Worm (Caenorhabditis elegans) whole organism, young adult: ENCODE results near the gene Y41G9A.5.
A peak's percentile ranks its signal among the peaks of the same experiment; 100 is the strongest.

Experiments used
- C17E4.6 ChIP-seq: fragments of 200-800 bp; sonication (Bioruptor generic); IDR thresholded peaks from 2 replicates; pipeline ENCODE4 v1.3.6; 2022; ENCODE audit warnings: missing genetic modification reagents, missing genetic modification characterization, missing compliant biosample characterization
- T26A5.8 ChIP-seq: sonication (generic microtip); optimal IDR thresholded peaks from 2 replicates; lab custom pipeline; 2016; ENCODE audit warnings: missing genetic modification characterization, missing compliant biosample characterization
- Y56A3A.18 ChIP-seq: fragments of 200-800 bp; sonication (Bioruptor generic); IDR thresholded peaks from 2 replicates; pipeline ENCODE4 v1.3.6; 2022; ENCODE audit warnings: missing genetic modification reagents, missing genetic modification characterization, missing compliant biosample characterization
- Y67H2A.10 ChIP-seq: fragments of 200-800 bp; sonication (Bioruptor generic); conservative IDR thresholded peaks from 2 replicates; pipeline ENCODE4 v1.3.6; 2022; ENCODE audit warnings: missing genetic modification reagents, missing genetic modification characterization, missing compliant biosample characterization
- Y95B8A.8 ChIP-seq: fragments of 200-800 bp; sonication (Bioruptor generic); IDR thresholded peaks from 2 replicates; pipeline ENCODE4 v1.3.6; 2022; ENCODE audit warnings: missing genetic modification reagents, missing genetic modification characterization, missing compliant biosample characterization
- akir-1 ChIP-seq: fragments of 200-800 bp; sonication (Bioruptor generic); optimal IDR thresholded peaks from 2 replicates; lab custom pipeline; 2018; ENCODE audit warnings: mild to moderate bottlenecking, missing genetic modification characterization, moderate library complexity, missing compliant biosample characterization
- aptf-3 ChIP-seq: fragments of 200-800 bp; sonication (Bioruptor generic); IDR thresholded peaks from 2 replicates; pipeline ENCODE4 v1.3.6; 2022; ENCODE audit warnings: missing genetic modification characterization, missing compliant biosample characterization
- attf-3 ChIP-seq: fragments of 200-800 bp; sonication (Bioruptor generic); conservative IDR thresholded peaks from 2 replicates; pipeline ENCODE4 v1.3.6; 2022; ENCODE audit warnings: missing genetic modification reagents, missing genetic modification characterization, missing compliant biosample characterization
- attf-6 ChIP-seq: fragments of 200-800 bp; sonication (Bioruptor generic); IDR thresholded peaks from 2 replicates; pipeline ENCODE4 v1.3.6; 2022; ENCODE audit warnings: missing genetic modification reagents, missing genetic modification characterization, missing compliant biosample characterization
- cebp-1 ChIP-seq, 2 experiments: fragments of 200-800 bp in 1 of 2; sonication (Bioruptor generic) in 1 of 2; sonication (generic microtip) in 1 of 2; IDR thresholded peaks in 1 of 2; optimal IDR thresholded peaks in 1 of 2; 2 replicates each; pipeline versions ENCODE4 v1.3.6 to Lab custom; 2017 to 2022; ENCODE audit warnings: missing compliant biosample characterization in 2 of 2, missing genetic modification characterization in 2 of 2, mild to moderate bottlenecking in 1 of 2, missing genetic modification reagents in 1 of 2, moderate library complexity in 1 of 2
- ceh-40 ChIP-seq: fragments of 200-800 bp; sonication (Bioruptor generic); IDR thresholded peaks from 2 replicates; pipeline ENCODE4 v1.3.6; 2022; ENCODE audit warnings: missing genetic modification characterization, missing compliant biosample characterization
- dox-1 ChIP-seq: fragments of 200-800 bp; sonication (Bioruptor generic); IDR thresholded peaks from 2 replicates; pipeline ENCODE4 v1.3.6; 2022; ENCODE audit warnings: missing genetic modification reagents, missing genetic modification characterization, missing compliant biosample characterization
- egrh-3 ChIP-seq: fragments of 200-800 bp; sonication (Bioruptor generic); IDR thresholded peaks from 2 replicates; pipeline ENCODE4 v1.3.6; 2022; ENCODE audit warnings: missing genetic modification reagents, missing genetic modification characterization, missing compliant biosample characterization
- ekl-4 ChIP-seq: fragments of 200-800 bp; sonication (Bioruptor generic); IDR thresholded peaks from 2 replicates; pipeline ENCODE4 v1.3.6; 2022; ENCODE audit warnings: missing genetic modification reagents, missing genetic modification characterization, missing compliant biosample characterization
- hlh-12 ChIP-seq: sonication (generic microtip); optimal IDR thresholded peaks from 2 replicates; lab custom pipeline; 2016; ENCODE audit warnings: missing genetic modification characterization, missing compliant biosample characterization
- hmg-1.2 ChIP-seq: fragments of 200-800 bp; sonication (Bioruptor generic); IDR thresholded peaks from 2 replicates; pipeline ENCODE4 v1.3.6; 2022; ENCODE audit warnings: missing genetic modification reagents, missing genetic modification characterization, missing compliant biosample characterization
- hmg-20 ChIP-seq: fragments of 200-800 bp; sonication (Bioruptor generic); IDR thresholded peaks from 2 replicates; pipeline ENCODE4 v1.3.6; 2022; ENCODE audit warnings: missing genetic modification reagents, missing genetic modification characterization, missing compliant biosample characterization
- mel-28 ChIP-seq: sonication (generic microtip); optimal IDR thresholded peaks from 2 replicates; lab custom pipeline; 2016; ENCODE audit warnings: borderline replicate concordance, mild to moderate bottlenecking, missing genetic modification characterization, missing compliant biosample characterization
- nfya-1 ChIP-seq: sonication (generic microtip); optimal IDR thresholded peaks from 2 replicates; lab custom pipeline; 2017; ENCODE audit warnings: antibody characterized with exemption, missing compliant biosample characterization, missing genetic modification characterization, borderline replicate concordance; ENCODE audit not compliant: insufficient read depth
- nhr-80 ChIP-seq: sonication (generic microtip); optimal IDR thresholded peaks from 2 replicates; lab custom pipeline; 2016; ENCODE audit warnings: missing genetic modification characterization, missing compliant biosample characterization
- rcor-1 ChIP-seq: fragments of 200-800 bp; sonication (Bioruptor generic); IDR thresholded peaks from 2 replicates; pipeline ENCODE4 v1.3.6; 2022; ENCODE audit warnings: missing genetic modification reagents, missing genetic modification characterization, missing compliant biosample characterization
- rec-8 ChIP-seq, 2 experiments: sonication (generic microtip); optimal IDR thresholded peaks; 2 replicates each; lab custom pipeline; 2016; ENCODE audit warnings: mild to moderate bottlenecking in 2 of 2, missing genetic modification characterization in 2 of 2, missing genetic modification reagents in 2 of 2, missing genotype in 2 of 2, missing biosample characterization in 1 of 2, missing compliant biosample characterization in 1 of 2, moderate library complexity in 1 of 2
- rpc-1 ChIP-seq, 2 experiments: fragments of 150-350 bp in 1 of 2; sonication (generic microtip) in 1 of 2; optimal IDR thresholded peaks; 2 replicates each; lab custom pipeline; 2014 to 2018; ENCODE audit warnings: missing biosample characterization in 1 of 2, missing genetic modification characterization in 1 of 2, missing genetic modification reagents in 1 of 2, missing genotype in 1 of 2
- snpc-1.1 ChIP-seq: sonication (generic microtip); optimal IDR thresholded peaks from 2 replicates; lab custom pipeline; 2017; ENCODE audit warnings: missing genetic modification characterization, mild to moderate bottlenecking, missing compliant biosample characterization, antibody characterized with exemption, moderate library complexity, missing genotype, missing genetic modification reagents; ENCODE audit not compliant: insufficient read depth
- snpc-3.4 ChIP-seq: sonication (generic microtip); optimal IDR thresholded peaks from 2 replicates; lab custom pipeline; 2017; ENCODE audit warnings: missing genetic modification characterization, mild to moderate bottlenecking, missing compliant biosample characterization, antibody characterized with exemption, moderate library complexity, missing genotype, missing genetic modification reagents
- tbp1 ChIP-seq: fragments of 200-800 bp; sonication (Bioruptor generic); optimal IDR thresholded peaks from 2 replicates; lab custom pipeline; 2018; ENCODE audit warnings: mild to moderate bottlenecking, missing genetic modification characterization, missing compliant biosample characterization
- unc-62 ChIP-seq: fragments of 150-350 bp; optimal IDR thresholded peaks from 2 replicates; lab custom pipeline; 2014; ENCODE audit warnings: missing biosample characterization, missing genetic modification reagents, missing genetic modification characterization
- zfh-2 ChIP-seq: fragments of 200-800 bp; sonication (Bioruptor generic); conservative IDR thresholded peaks from 2 replicates; pipeline ENCODE4 v1.3.6; 2022; ENCODE audit warnings: missing genetic modification reagents, missing genetic modification characterization, missing compliant biosample characterization
- ztf-22 ChIP-seq: fragments of 200-800 bp; sonication (Bioruptor generic); optimal IDR thresholded peaks from 2 replicates; lab custom pipeline; 2018; ENCODE audit warnings: mild to moderate bottlenecking, missing genetic modification characterization, moderate library complexity, missing compliant biosample characterization

Y41G9A.5 gene

ce11 chrX:2903715-2904419, 42.6 kb upstream of the Y41G9A.5 start:
- TF ChIP-seq hmg-20 (GFP tag; lab: Robert Waterston, UW) (no peak), ceh-40 (no peak), hlh-12 (tag; lab: Kevin White, UChicago) (no peak), tbp1 (GFP tag; lab: Kevin White, UChicago) (no peak), cebp-1 (GFP tag; IDR thresholded peaks at IDR 0.05; lab: Robert Waterston, UW) (no peak), cebp-1 (tag; optimal IDR thresholded peaks at IDR 0.05; lab: Kevin White, UChicago) (peak; percentile 1), attf-6 (GFP tag; lab: Robert Waterston, UW) (no peak), T26A5.8 (tag; lab: Kevin White, UChicago) (no peak), snpc-3.4 (no peak), nhr-80 (tag; lab: Kevin White, UChicago) (peak; percentile 56), Y95B8A.8 (no peak)

ce11 chrX:2906062-2906732, 40.3 kb upstream of the Y41G9A.5 start:
- TF ChIP-seq Y67H2A.10 (no peak), hmg-1.2 (no peak), unc-62 (no peak), snpc-1.1 (tag; lab: Kevin White, UChicago) (no peak), rec-8 (tag; optimal IDR thresholded peaks at IDR 0.05; lab: Kevin White, UChicago) (no peak), nhr-80 (tag; lab: Kevin White, UChicago) (peak; percentile 77), akir-1 (GFP tag; lab: Kevin White, UChicago) (no peak), Y56A3A.18 (GFP tag; lab: Robert Waterston, UW) (no peak)

ce11 chrX:2907296-2907873, 39.1 kb upstream of the Y41G9A.5 start:
- TF ChIP-seq nfya-1 (tag; lab: Kevin White, UChicago): no peak
- peak; percentile 90 for TF ChIP-seq zfh-2
- no peak for TF ChIP-seq mel-28 (tag; lab: Kevin White, UChicago)
- 0 out of 2 replicates have a peak, but pooled peaks have one; percentile 15 for TF ChIP-seq dox-1 (GFP tag; lab: Robert Waterston, UW)
- peak; percentile 74; the same call in 1 of the 2 replicates for TF ChIP-seq egrh-3 (GFP tag; lab: Robert Waterston, UW)

ce11 chrX:2909227-2909626, 37.2 kb upstream of the Y41G9A.5 start, which contains the start of gene nmy-1:
Gene nmy-1, plus strand, starts transcription at chrX:2909527.
- peak; percentile 56; the same call in 1 of the 2 replicates for TF ChIP-seq zfh-2
- no peak for TF ChIP-seq unc-62

- TF ChIP-seq rpc-1 (optimal IDR thresholded peaks at IDR 0.05; lab: Kevin White, UChicago): no peak
- no peak for TF ChIP-seq rpc-1 (tag; optimal IDR thresholded peaks at IDR 0.05; lab: Kevin White, UChicago)
- no peak for TF ChIP-seq attf-3 (GFP tag; lab: Robert Waterston, UW)
- TF ChIP-seq aptf-3 (GFP tag; lab: Robert Waterston, UW): no peak
- TF ChIP-seq rcor-1: no peak
- TF ChIP-seq C17E4.6: no peak
- no peak for TF ChIP-seq ekl-4 (GFP tag; lab: Robert Waterston, UW)
- TF ChIP-seq ztf-22: no peak
- TF ChIP-seq, all 124 proteins: peak for 0
Measured at ce11 chrX:2912689-2913088, 33.8 kb upstream of the Y41G9A.5 start.
